Worm (Caenorhabditis elegans) whole organism, L4 larva: ENCODE results near the gene uda-1.
A peak's percentile ranks its signal among the peaks of the same experiment; 100 is the strongest.

Source experiments
- D1046.2 ChIP-seq: fragments of 200-800 bp; sonication (Bioruptor generic); IDR thresholded peaks from 2 replicates; pipeline ENCODE4 v1.3.6; 2022; ENCODE audit warnings: missing genetic modification characterization, missing compliant biosample characterization
- F10B5.3 ChIP-seq: sonication (generic microtip); optimal IDR thresholded peaks from 2 replicates; lab custom pipeline; 2016; ENCODE audit warnings: mild to moderate bottlenecking, missing genetic modification characterization, missing compliant biosample characterization
- F37D6.2 ChIP-seq: sonication (generic microtip); optimal IDR thresholded peaks from 2 replicates; lab custom pipeline; 2016; ENCODE audit warnings: mild to moderate bottlenecking, missing genetic modification characterization, missing compliant biosample characterization
- F49E8.2 ChIP-seq: sonication (generic microtip); optimal IDR thresholded peaks from 2 replicates; lab custom pipeline; 2016; ENCODE audit warnings: missing compliant biosample characterization, mild to moderate bottlenecking, missing genetic modification characterization, borderline replicate concordance
- T20F7.1 ChIP-seq: fragments of 200-800 bp; sonication (Bioruptor generic); optimal IDR thresholded peaks from 2 replicates; lab custom pipeline; 2018; ENCODE audit warnings: mild to moderate bottlenecking, missing genetic modification characterization, missing compliant biosample characterization
- Y48G9A.11 ChIP-seq: fragments of 200-800 bp; sonication (Bioruptor generic); IDR thresholded peaks from 2 replicates; pipeline ENCODE4 v1.3.6; 2022; ENCODE audit warnings: missing genetic modification reagents, missing genetic modification characterization, missing compliant biosample characterization
- ZK337.2 ChIP-seq: fragments of 200-800 bp; sonication (Bioruptor generic); IDR thresholded peaks from 2 replicates; pipeline ENCODE4 v1.3.6; 2022; ENCODE audit warnings: missing genetic modification reagents, missing genetic modification characterization, missing compliant biosample characterization
- ZK546.5 ChIP-seq, 2 experiments: sonication (generic microtip); optimal IDR thresholded peaks; 2 replicates each; lab custom pipeline; 2017; ENCODE audit warnings: missing biosample characterization in 2 of 2, missing genetic modification characterization in 2 of 2
- arid-1 ChIP-seq: fragments of 200-800 bp; sonication (Bioruptor generic); conservative IDR thresholded peaks from 2 replicates; pipeline ENCODE4 v1.3.6; 2022; ENCODE audit warnings: missing genetic modification reagents, missing genetic modification characterization, missing compliant biosample characterization
- ceh-20 ChIP-seq: fragments of 200-800 bp; sonication (Bioruptor generic); IDR thresholded peaks from 2 replicates; pipeline ENCODE4 v1.3.6; 2022; ENCODE audit warnings: missing genetic modification reagents, missing genetic modification characterization, missing compliant biosample characterization
- ceh-44 ChIP-seq: fragments of 200-800 bp; sonication (Bioruptor generic); IDR thresholded peaks from 2 replicates; pipeline ENCODE4 v1.3.6; 2022; ENCODE audit warnings: missing genetic modification reagents, missing genetic modification characterization, missing compliant biosample characterization
- ceh-62 ChIP-seq: sonication (generic microtip); optimal IDR thresholded peaks from 2 replicates; lab custom pipeline; 2017; ENCODE audit warnings: missing biosample characterization, missing genetic modification characterization
- ces-1 ChIP-seq: fragments of 150-350 bp; sonication (generic microtip); optimal IDR thresholded peaks from 4 replicates; lab custom pipeline; 2014; ENCODE audit warnings: missing biosample characterization, missing genetic modification reagents, missing genetic modification characterization
- cey-2 ChIP-seq: sonication (generic microtip); optimal IDR thresholded peaks from 3 replicates; lab custom pipeline; 2017; ENCODE audit warnings: missing genetic modification characterization, mild to moderate bottlenecking, missing compliant biosample characterization, antibody characterized with exemption, borderline replicate concordance; ENCODE audit not compliant: insufficient read depth
- ctbp-1 ChIP-seq: fragments of 200-800 bp; sonication (Bioruptor generic); IDR thresholded peaks from 2 replicates; pipeline ENCODE4 v1.3.6; 2022; ENCODE audit warnings: missing genetic modification reagents, missing genetic modification characterization, missing compliant biosample characterization
- daf-12 ChIP-seq: fragments of 150-350 bp; optimal IDR thresholded peaks from 2 replicates; lab custom pipeline; 2014; ENCODE audit warnings: missing biosample characterization, missing genetic modification reagents, missing genetic modification characterization
- daf-16 ChIP-seq, 3 experiments: sonication (generic microtip); optimal IDR thresholded peaks; 2 replicates each; lab custom pipeline; 2016 to 2017; ENCODE audit warnings: missing genetic modification characterization in 3 of 3, missing genetic modification reagents in 3 of 3, mild to moderate bottlenecking in 2 of 3, missing compliant biosample characterization in 2 of 3, missing biosample characterization in 1 of 3, moderate library complexity in 1 of 3
- daf-19 ChIP-seq: fragments of 200-800 bp; sonication (Bioruptor generic); conservative IDR thresholded peaks from 2 replicates; pipeline ENCODE4 v1.3.6; 2022; ENCODE audit warnings: missing genetic modification characterization, missing compliant biosample characterization
- dmd-8 ChIP-seq: fragments of 200-800 bp; sonication (Bioruptor generic); IDR thresholded peaks from 2 replicates; pipeline ENCODE4 v1.3.6; 2022; ENCODE audit warnings: missing genetic modification characterization, missing compliant biosample characterization
- egl-27 ChIP-seq: sonication (generic microtip); optimal IDR thresholded peaks from 3 replicates; lab custom pipeline; 2017; ENCODE audit warnings: missing biosample characterization, missing genetic modification reagents, missing genetic modification characterization
- egl-43 ChIP-seq: fragments of 200-800 bp; sonication (Bioruptor generic); IDR thresholded peaks from 2 replicates; pipeline ENCODE4 v1.3.6; 2022; ENCODE audit warnings: missing genetic modification reagents, missing genetic modification characterization, missing compliant biosample characterization
- fkh-10 ChIP-seq: fragments of 150-350 bp; optimal IDR thresholded peaks from 2 replicates; lab custom pipeline; 2014; ENCODE audit warnings: missing biosample characterization, missing genetic modification reagents, missing genetic modification characterization
- hif-1 ChIP-seq, 2 experiments: sonication (generic microtip); optimal IDR thresholded peaks; 2 replicates each; lab custom pipeline; 2016 to 2017; ENCODE audit warnings: missing compliant biosample characterization in 2 of 2, missing genetic modification characterization in 2 of 2, missing genetic modification reagents in 2 of 2, missing genotype in 2 of 2, mild to moderate bottlenecking in 1 of 2
- hlh-30 ChIP-seq: sonication (generic microtip); optimal IDR thresholded peaks from 2 replicates; lab custom pipeline; 2017; ENCODE audit warnings: antibody characterized with exemption, mild to moderate bottlenecking, missing genetic modification characterization, missing compliant biosample characterization; ENCODE audit not compliant: insufficient read depth
- hmg-1.1 ChIP-seq: fragments of 200-800 bp; sonication (Bioruptor generic); IDR thresholded peaks from 2 replicates; pipeline ENCODE4 v1.3.6; 2022; ENCODE audit warnings: missing genetic modification reagents, missing genetic modification characterization, missing compliant biosample characterization
- jun-1 ChIP-seq: fragments of 150-350 bp; optimal IDR thresholded peaks from 2 replicates; lab custom pipeline; 2014; ENCODE audit warnings: missing biosample characterization, missing genetic modification reagents, missing genetic modification characterization
- lin-13 ChIP-seq: fragments of 150-350 bp; optimal IDR thresholded peaks from 2 replicates; lab custom pipeline; 2014; ENCODE audit warnings: missing biosample characterization, missing genetic modification reagents, missing genetic modification characterization
- lin-38 ChIP-seq: fragments of 200-800 bp; sonication (Bioruptor generic); IDR thresholded peaks from 2 replicates; pipeline ENCODE4 v1.3.6; 2022; ENCODE audit warnings: missing genetic modification reagents, missing genetic modification characterization, missing compliant biosample characterization
- mdt-29 ChIP-seq: fragments of 200-800 bp; sonication (Bioruptor generic); IDR thresholded peaks from 2 replicates; pipeline ENCODE4 v1.3.6; 2022; ENCODE audit warnings: missing genetic modification reagents, missing genetic modification characterization, missing compliant biosample characterization
- mep-1 ChIP-seq: fragments of 150-350 bp; sonication (generic microtip); optimal IDR thresholded peaks from 3 replicates; lab custom pipeline; 2014; ENCODE audit warnings: missing biosample characterization, missing genetic modification characterization
- mes-2 ChIP-seq: sonication (generic microtip); optimal IDR thresholded peaks from 2 replicates; lab custom pipeline; 2016; ENCODE audit warnings: missing genotype, mild to moderate bottlenecking, missing genetic modification characterization, missing compliant biosample characterization; ENCODE audit not compliant: poor library complexity, severe bottlenecking
- nhr-10 ChIP-seq: fragments of 150-350 bp; optimal IDR thresholded peaks from 2 replicates; lab custom pipeline; 2014; ENCODE audit warnings: missing biosample characterization, missing genetic modification characterization
- nhr-102 ChIP-seq: sonication (generic microtip); optimal IDR thresholded peaks from 2 replicates; lab custom pipeline; 2016; ENCODE audit warnings: mild to moderate bottlenecking, missing genetic modification characterization, moderate library complexity, missing compliant biosample characterization
- nhr-111 ChIP-seq: fragments of 200-800 bp; sonication (Bioruptor generic); optimal IDR thresholded peaks from 2 replicates; lab custom pipeline; 2018; ENCODE audit warnings: mild to moderate bottlenecking, missing genetic modification characterization, missing compliant biosample characterization
- nhr-28 ChIP-seq: fragments of 150-350 bp; optimal IDR thresholded peaks from 2 replicates; lab custom pipeline; 2014; ENCODE audit warnings: missing biosample characterization, missing genetic modification characterization
- nhr-41 ChIP-seq: fragments of 200-800 bp; sonication (Bioruptor generic); IDR thresholded peaks from 2 replicates; pipeline ENCODE4 v1.3.6; 2022; ENCODE audit warnings: missing genetic modification reagents, missing genetic modification characterization, missing compliant biosample characterization
- nhr-6 ChIP-seq: fragments of 150-350 bp; optimal IDR thresholded peaks from 2 replicates; lab custom pipeline; 2014; ENCODE audit warnings: missing biosample characterization, missing genetic modification characterization
- nhr-77 ChIP-seq: fragments of 150-350 bp; optimal IDR thresholded peaks from 2 replicates; lab custom pipeline; 2014; ENCODE audit warnings: missing biosample characterization, missing genetic modification characterization
- php-3 ChIP-seq: fragments of 200-800 bp; sonication (Bioruptor generic); IDR thresholded peaks from 2 replicates; pipeline ENCODE4 v1.3.6; 2022; ENCODE audit warnings: missing genetic modification reagents, missing genetic modification characterization, missing compliant biosample characterization
- rbr-2 ChIP-seq: sonication (generic microtip); optimal IDR thresholded peaks from 2 replicates; lab custom pipeline; 2016; ENCODE audit warnings: missing genotype, missing genetic modification characterization, missing compliant biosample characterization
- saeg-2 ChIP-seq: fragments of 200-800 bp; sonication (Bioruptor generic); IDR thresholded peaks from 2 replicates; pipeline ENCODE4 v1.3.6; 2022; ENCODE audit warnings: missing genetic modification reagents, missing genetic modification characterization, missing compliant biosample characterization
- snpc-4 ChIP-seq: fragments of 150-350 bp; optimal IDR thresholded peaks from 2 replicates; lab custom pipeline; 2014; ENCODE audit warnings: missing biosample characterization, missing genetic modification characterization
- tra-1 ChIP-seq: fragments of 200-800 bp; sonication (Bioruptor generic); IDR thresholded peaks from 2 replicates; pipeline ENCODE4 v1.3.6; 2022; ENCODE audit warnings: missing genetic modification reagents, missing genetic modification characterization, missing compliant biosample characterization
- unc-130 ChIP-seq: sonication (generic microtip); optimal IDR thresholded peaks from 2 replicates; lab custom pipeline; 2016; ENCODE audit warnings: missing genetic modification reagents, missing genetic modification characterization, missing compliant biosample characterization
- unc-62 ChIP-seq, 3 experiments: fragments of 150-350 bp in 1 of 3; sonication (generic microtip); optimal IDR thresholded peaks in 2 of 3; peaks in 1 of 3; 1 replicate in 1 of 3; 2 replicates in 2 of 3; lab custom pipeline; 2014 to 2017; ENCODE audit warnings: missing biosample characterization in 3 of 3, missing genetic modification characterization in 3 of 3, missing genetic modification reagents in 3 of 3, missing genotype in 1 of 3
- vab-7 ChIP-seq: fragments of 200-800 bp; sonication (Bioruptor generic); IDR thresholded peaks from 2 replicates; pipeline ENCODE4 v1.3.6; 2022; ENCODE audit warnings: missing genetic modification reagents, missing genetic modification characterization, missing compliant biosample characterization
- zip-11 ChIP-seq: fragments of 200-800 bp; sonication (Bioruptor generic); IDR thresholded peaks from 2 replicates; pipeline ENCODE4 v1.3.6; 2022; ENCODE audit warnings: missing genetic modification characterization, missing compliant biosample characterization
- zip-2 ChIP-seq: fragments of 150-350 bp; optimal IDR thresholded peaks from 2 replicates; lab custom pipeline; 2014; ENCODE audit warnings: missing biosample characterization, missing genetic modification characterization
- ztf-11 ChIP-seq: fragments of 150-350 bp; optimal IDR thresholded peaks from 2 replicates; lab custom pipeline; 2014; ENCODE audit warnings: missing biosample characterization, missing genetic modification characterization

uda-1 gene

DNA sequence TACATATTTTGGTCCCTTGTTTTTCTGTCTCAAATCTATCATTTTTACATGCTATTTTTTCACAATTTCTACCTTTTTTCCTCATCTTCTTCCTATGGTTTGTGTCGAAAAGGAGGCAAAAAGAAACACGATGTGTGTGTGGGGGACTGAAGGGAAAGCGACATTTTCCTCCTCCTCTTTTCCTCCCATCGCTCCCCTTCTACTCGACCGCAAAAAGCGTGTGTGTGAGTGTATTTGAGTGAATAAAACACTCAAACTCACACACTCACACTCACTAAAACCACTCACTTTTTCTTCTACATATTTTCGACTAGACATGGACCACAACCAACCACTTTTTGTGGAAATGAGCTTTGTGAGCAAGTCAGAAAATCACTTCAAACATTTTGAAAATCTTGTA lies 36.9 kb downstream of the uda-1 start (continued):
- 0 out of 2 replicates have a peak, but pooled peaks have one; percentile 24 for TF ChIP-seq ctbp-1 (GFP tag; lab: Robert Waterston, UW)
- TF ChIP-seq daf-19 (GFP tag; lab: Robert Waterston, UW) = no peak
- TF ChIP-seq T20F7.1 = no peak
- peak; percentile 57 for TF ChIP-seq mes-2
- TF ChIP-seq fkh-10 (GFP tag; lab: Kevin White, UChicago) = peak; percentile 44
- peak; percentile 39 for TF ChIP-seq rbr-2 (tag; lab: Kevin White, UChicago)
- TF ChIP-seq vab-7 (GFP tag; lab: Robert Waterston, UW) = no peak
- peak; percentile 38 for TF ChIP-seq nhr-28 (tag; lab: Kevin White, UChicago)
- TF ChIP-seq mdt-29 (GFP tag; lab: Robert Waterston, UW) = no peak
- no peak for TF ChIP-seq snpc-4 (tag; lab: Kevin White, UChicago)
- no peak for TF ChIP-seq unc-62 (GFP tag; optimal IDR thresholded peaks at IDR 0.05 in 1 of 2; lab: Kevin White, UChicago)
- TF ChIP-seq unc-62 (tag; optimal IDR thresholded peaks at IDR 0.05; lab: Kevin White, UChicago) = no peak
- TF ChIP-seq ceh-20 (GFP tag; lab: Robert Waterston, UW) = peak; percentile 53; the same call in 1 of the 2 replicates
- no peak for TF ChIP-seq daf-16 (GFP tag; optimal IDR thresholded peaks at IDR 0.05; lab: Kevin White, UChicago)
- no peak for TF ChIP-seq daf-16 (tag; optimal IDR thresholded peaks at IDR 0.05; lab: Kevin White, UChicago)
- TF ChIP-seq hlh-30 (tag; lab: Kevin White, UChicago) = peak; percentile 31
- no peak for TF ChIP-seq nhr-6 (tag; lab: Kevin White, UChicago)
- TF ChIP-seq saeg-2 (GFP tag; lab: Robert Waterston, UW) = no peak
- no peak for TF ChIP-seq Y48G9A.11 (GFP tag; lab: Robert Waterston, UW)
- TF ChIP-seq hmg-1.1 = peak; percentile 49; the same call in 1 of the 2 replicates
- TF ChIP-seq hif-1 (tag; optimal IDR thresholded peaks at IDR 0.05; lab: Kevin White, UChicago) = peak in 1 of 2 experiments; percentile 16
- no peak for TF ChIP-seq zip-2
- 0 out of 2 replicates have a peak, but pooled peaks have one; percentile 20 for TF ChIP-seq egl-43 (GFP tag; lab: Robert Waterston, UW)
- TF ChIP-seq ZK546.5 (tag; optimal IDR thresholded peaks at IDR 0.05; lab: Kevin White, UChicago) = no peak
- no peak for TF ChIP-seq ZK337.2 (GFP tag; lab: Robert Waterston, UW)
- TF ChIP-seq jun-1 (tag; lab: Kevin White, UChicago) = no peak
- no peak for TF ChIP-seq unc-130 (GFP tag; lab: Kevin White, UChicago)
- TF ChIP-seq lin-13 = no peak
- no peak for TF ChIP-seq dmd-8
- TF ChIP-seq F10B5.3 (tag; lab: Kevin White, UChicago) = no peak
- TF ChIP-seq arid-1 = 0 out of 2 replicates have a peak, but pooled peaks have one; percentile 6
- TF ChIP-seq, all 104 proteins: peak for 20

DNA sequence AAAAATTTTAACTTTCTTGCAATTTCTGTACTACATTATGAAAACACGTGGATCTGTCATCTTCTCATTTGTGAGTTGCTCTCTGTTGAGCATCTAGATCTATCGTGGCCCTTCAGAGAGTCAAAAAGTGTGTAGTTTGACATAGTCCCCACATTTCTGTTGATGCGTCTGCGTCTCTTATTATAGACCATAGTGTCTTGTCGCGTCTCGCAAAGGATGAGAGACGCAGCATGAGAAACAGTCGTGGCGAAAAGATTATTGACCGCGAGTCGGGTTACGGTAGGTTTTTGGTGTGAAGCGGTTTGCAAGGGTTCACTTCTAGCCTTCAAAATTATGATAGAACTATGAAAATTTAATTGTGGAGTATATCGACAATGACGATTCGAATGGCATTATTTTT lies 37.7 kb downstream of the uda-1 start:
- no peak for TF ChIP-seq lin-38 (GFP tag; lab: Robert Waterston, UW)
- peak; percentile 6 for TF ChIP-seq nhr-102 (tag; lab: Kevin White, UChicago)
- TF ChIP-seq zip-11 = no peak
- TF ChIP-seq egl-27 (tag; lab: Kevin White, UChicago) = no peak
- TF ChIP-seq ZK337.2 (GFP tag; lab: Robert Waterston, UW) = no peak
- no peak for TF ChIP-seq daf-19 (GFP tag; lab: Robert Waterston, UW)
- no peak for TF ChIP-seq T20F7.1
- no peak for TF ChIP-seq nhr-111
- TF ChIP-seq egl-43 (GFP tag; lab: Robert Waterston, UW) = no peak
- no peak for TF ChIP-seq ces-1
- TF ChIP-seq tra-1 (GFP tag; lab: Robert Waterston, UW) = no peak
- no peak for TF ChIP-seq mep-1 (tag; lab: Kevin White, UChicago)
- TF ChIP-seq nhr-77 = no peak
- no peak for TF ChIP-seq daf-12 (tag; lab: Kevin White, UChicago)
- no peak for TF ChIP-seq ztf-11 (tag; lab: Kevin White, UChicago)
- TF ChIP-seq nhr-41 (GFP tag; lab: Robert Waterston, UW) = no peak
- TF ChIP-seq D1046.2 (GFP tag; lab: Robert Waterston, UW) = no peak
- TF ChIP-seq dmd-8 = no peak
- no peak for TF ChIP-seq F37D6.2 (tag; lab: Kevin White, UChicago)
- no peak for TF ChIP-seq F49E8.2 (tag; lab: Kevin White, UChicago)
- TF ChIP-seq ceh-44 (GFP tag; lab: Robert Waterston, UW) = no peak
- TF ChIP-seq ceh-62 (tag; lab: Kevin White, UChicago) = no peak
- TF ChIP-seq cey-2 (tag; lab: Kevin White, UChicago) = no peak
- TF ChIP-seq php-3 (GFP tag; lab: Robert Waterston, UW) = no peak
- no peak for TF ChIP-seq F10B5.3 (tag; lab: Kevin White, UChicago)
- peak; percentile 50; the same call in 1 of the 2 replicates for TF ChIP-seq ctbp-1 (GFP tag; lab: Robert Waterston, UW)
- no peak for TF ChIP-seq nhr-10 (tag; lab: Kevin White, UChicago)
